Worm (Caenorhabditis elegans) whole organism, midembryonic: ENCODE data around the gene ZK666.1.

Experiments
- T22C8.4 ChIP-seq: fragments of 200-800 bp; sonication (Bioruptor generic); IDR thresholded peaks from 2 replicates; pipeline ENCODE4 v1.3.6; 2022; ENCODE audit warnings: missing genetic modification characterization, missing compliant biosample characterization
- cog-1 ChIP-seq: sonication (generic microtip); optimal IDR thresholded peaks from 2 replicates; lab custom pipeline; 2016; ENCODE audit warnings: missing genetic modification characterization, missing compliant biosample characterization
- flt-1 ChIP-seq: fragments of 200-800 bp; sonication (Bioruptor generic); IDR thresholded peaks from 2 replicates; pipeline ENCODE4 v1.3.6; 2022; ENCODE audit warnings: missing genetic modification characterization, missing compliant biosample characterization
- ref-1 ChIP-seq: fragments of 200-800 bp; sonication (Bioruptor generic); conservative IDR thresholded peaks from 2 replicates; pipeline ENCODE4 v1.3.6; 2022; ENCODE audit warnings: missing genetic modification reagents, missing genetic modification characterization, missing compliant biosample characterization
- ztf-29 ChIP-seq: fragments of 200-800 bp; sonication (Bioruptor generic); IDR thresholded peaks from 2 replicates; pipeline ENCODE4 v1.3.6; 2022; ENCODE audit warnings: missing genetic modification reagents, missing genetic modification characterization, missing compliant biosample characterization

ce11 chrII:10476959-10477358 lies 5.8 kb upstream of the ZK666.1 start, which contains the start of gene ZK666.4:
- TF ChIP-seq ref-1 (no peak), flt-1 (GFP tag; lab: Robert Waterston, UW) (no peak), ztf-29 (no peak), T22C8.4 (GFP tag; lab: Robert Waterston, UW) (no peak), cog-1 (tag; lab: Kevin White, UChicago) (no peak)
